Fruit fly (Drosophila melanogaster) whole organism, embryonic: ENCODE results near the gene APP-BP1.

ENCODE experiments used
- Awh ChIP-seq: fragments of 200-800 bp; sonication (Bioruptor generic); IDR thresholded peaks from 2 replicates; pipeline ENCODE4, ENCODE4 v1.3.6; 2022; ENCODE audit warnings: missing biosample characterization, missing genetic modification characterization
- CG10654 ChIP-seq: fragments of 200-800 bp; sonication (Bioruptor generic); optimal IDR thresholded peaks from 2 replicates; lab custom pipeline; 2016; ENCODE audit warnings: missing biosample characterization, missing genetic modification characterization
- CG10959 ChIP-seq: fragments of 200-800 bp; sonication (Bioruptor generic); IDR thresholded peaks from 2 replicates; pipeline ENCODE4 v1.3.6; 2022; ENCODE audit warnings: missing biosample characterization, missing genetic modification characterization
- CG11093 ChIP-seq: fragments of 200-800 bp; sonication (Bioruptor generic); IDR thresholded peaks from 3 replicates; pipeline ENCODE4 v1.3.6; 2022; ENCODE audit warnings: missing biosample characterization, missing genetic modification characterization
- CG12219 ChIP-seq: fragments of 200-800 bp; sonication (Bioruptor generic); optimal IDR thresholded peaks from 3 replicates; lab custom pipeline; 2018; ENCODE audit warnings: missing biosample characterization, mild to moderate bottlenecking, missing genetic modification characterization
- CG1603 ChIP-seq: fragments of 200-800 bp; sonication (Bioruptor generic); optimal IDR thresholded peaks from 2 replicates; lab custom pipeline; 2019; ENCODE audit warnings: missing biosample characterization, mild to moderate bottlenecking, missing genetic modification characterization, moderate library complexity
- CG16779 ChIP-seq: fragments of 200-800 bp; sonication (Bioruptor generic); IDR thresholded peaks from 2 replicates; pipeline ENCODE4 v1.3.6; 2022; ENCODE audit warnings: missing biosample characterization, missing genetic modification characterization
- CG17568 ChIP-seq: fragments of 200-800 bp; sonication (Bioruptor generic); optimal IDR thresholded peaks from 2 replicates; lab custom pipeline; 2018; ENCODE audit warnings: missing biosample characterization, mild to moderate bottlenecking, missing genetic modification characterization, moderate library complexity
- CG17612 ChIP-seq: fragments of 200-800 bp; sonication (Bioruptor generic); IDR thresholded peaks from 2 replicates; pipeline ENCODE4 v1.3.6; 2022; ENCODE audit warnings: missing biosample characterization, missing genetic modification characterization
- CG2129 ChIP-seq: fragments of 200-800 bp; sonication (Bioruptor generic); IDR thresholded peaks from 2 replicates; pipeline ENCODE4 v1.3.6; 2022; ENCODE audit warnings: missing biosample characterization, missing genetic modification characterization; ENCODE audit not compliant: partially characterized antibody
- CG2678 ChIP-seq: fragments of 200-800 bp; sonication (Bioruptor generic); optimal IDR thresholded peaks from 3 replicates; lab custom pipeline; 2019; ENCODE audit warnings: missing biosample characterization, mild to moderate bottlenecking, missing genetic modification characterization, moderate library complexity
- CG31388 ChIP-seq: fragments of 200-800 bp; sonication (Bioruptor generic); optimal IDR thresholded peaks from 2 replicates; lab custom pipeline; 2016; ENCODE audit warnings: missing biosample characterization, missing genetic modification characterization
- CG3163 ChIP-seq: fragments of 200-800 bp; sonication (Bioruptor generic); optimal IDR thresholded peaks from 3 replicates; lab custom pipeline; 2016; ENCODE audit warnings: missing biosample characterization, missing genetic modification characterization
- CG34224 ChIP-seq: fragments of 200-800 bp; sonication (Bioruptor generic); IDR thresholded peaks from 3 replicates; pipeline ENCODE4 v1.3.6; 2022; ENCODE audit warnings: missing biosample characterization, missing genetic modification characterization; ENCODE audit not compliant: partially characterized antibody
- CG4282 ChIP-seq: fragments of 200-800 bp; sonication (Bioruptor generic); optimal IDR thresholded peaks from 2 replicates; lab custom pipeline; 2016; ENCODE audit warnings: missing biosample characterization, missing genetic modification characterization
- CG43689 ChIP-seq: fragments of 200-800 bp; sonication (Bioruptor generic); IDR thresholded peaks from 2 replicates; pipeline ENCODE4 v1.3.6; 2022; ENCODE audit warnings: missing biosample characterization, missing genetic modification characterization
- CG4854 ChIP-seq: fragments of 200-800 bp; sonication (Bioruptor generic); optimal IDR thresholded peaks from 2 replicates; lab custom pipeline; 2016; ENCODE audit warnings: missing biosample characterization, missing genetic modification characterization, inconsistent platforms
- CG8089 ChIP-seq: fragments of 200-800 bp; sonication (Bioruptor generic); optimal IDR thresholded peaks from 3 replicates; lab custom pipeline; 2016; ENCODE audit warnings: missing biosample characterization, missing genetic modification characterization
- CG8765 ChIP-seq: fragments of 200-800 bp; sonication (Bioruptor generic); IDR thresholded peaks from 2 replicates; pipeline ENCODE4 v1.3.6; 2022; ENCODE audit warnings: missing biosample characterization, missing genetic modification characterization
- CG9215 ChIP-seq: fragments of 200-800 bp; sonication (Bioruptor generic); IDR thresholded peaks from 2 replicates; pipeline ENCODE4 v1.3.6; 2022; ENCODE audit warnings: missing biosample characterization, missing genetic modification characterization
- CkIIα-i1 ChIP-seq: fragments of 200-800 bp; sonication (Bioruptor generic); IDR thresholded peaks from 2 replicates; pipeline ENCODE4 v1.3.6; 2022; ENCODE audit warnings: missing biosample characterization, missing genetic modification characterization
- CoRest ChIP-seq: fragments of 200-800 bp; sonication (Bioruptor generic); optimal IDR thresholded peaks from 3 replicates; lab custom pipeline; 2018; ENCODE audit warnings: missing biosample characterization, mild to moderate bottlenecking, missing genetic modification characterization, moderate library complexity
- Dbx ChIP-seq: fragments of 200-800 bp; sonication (Bioruptor generic); IDR thresholded peaks from 3 replicates; pipeline ENCODE4 v1.3.6; 2022; ENCODE audit warnings: missing biosample characterization, missing genetic modification characterization
- E2f2 ChIP-seq: fragments of 200-800 bp; sonication (Bioruptor generic); IDR thresholded peaks from 2 replicates; pipeline ENCODE4 v1.3.6; 2022; ENCODE audit warnings: missing biosample characterization, missing genetic modification characterization
- Ets97D ChIP-seq: fragments of 200-800 bp; sonication (Bioruptor generic); optimal IDR thresholded peaks from 3 replicates; lab custom pipeline; 2016; ENCODE audit warnings: missing biosample characterization, missing genetic modification characterization
- Fer3 ChIP-seq: fragments of 200-800 bp; sonication (Bioruptor generic); optimal IDR thresholded peaks from 2 replicates; lab custom pipeline; 2018; ENCODE audit warnings: missing biosample characterization, mild to moderate bottlenecking, missing genetic modification characterization, moderate library complexity
- Hmr ChIP-seq: fragments of 200-800 bp; sonication (Bioruptor generic); optimal IDR thresholded peaks from 3 replicates; lab custom pipeline; 2017; ENCODE audit warnings: mild to moderate bottlenecking, missing biosample characterization, missing genetic modification reagents, missing genetic modification characterization
- Hr3 ChIP-seq: fragments of 200-800 bp; sonication (Bioruptor generic); optimal IDR thresholded peaks from 3 replicates; lab custom pipeline; 2016; ENCODE audit warnings: missing biosample characterization, missing genetic modification characterization
- NC2β ChIP-seq: fragments of 200-800 bp; sonication (Bioruptor generic); optimal IDR thresholded peaks from 2 replicates; lab custom pipeline; 2016; ENCODE audit warnings: missing biosample characterization, missing genetic modification characterization
- NFAT ChIP-seq: fragments of 200-800 bp; sonication (Bioruptor generic); IDR thresholded peaks from 2 replicates; pipeline ENCODE4 v1.3.6; 2022; ENCODE audit warnings: missing biosample characterization, missing genetic modification characterization
- Nf-YA ChIP-seq: fragments of 200-800 bp; sonication (Bioruptor generic); IDR thresholded peaks from 2 replicates; pipeline ENCODE4 v1.3.6; 2022; ENCODE audit warnings: missing biosample characterization, missing genetic modification characterization
- Pdp1 ChIP-seq, 2 experiments: fragments of 200-800 bp; sonication (Bioruptor generic); optimal IDR thresholded peaks; 3 replicates each; lab custom pipeline; 2016; ENCODE audit warnings: missing biosample characterization in 2 of 2, missing genetic modification characterization in 2 of 2, mild to moderate bottlenecking in 1 of 2, moderate library complexity in 1 of 2
- Side ChIP-seq: fragments of 200-800 bp; sonication (Bioruptor generic); optimal IDR thresholded peaks from 2 replicates; lab custom pipeline; 2016; ENCODE audit warnings: missing biosample characterization, missing genetic modification characterization
- Six4 ChIP-seq: fragments of 200-800 bp; sonication (Bioruptor generic); optimal IDR thresholded peaks from 2 replicates; lab custom pipeline; 2016; ENCODE audit warnings: missing biosample characterization, missing genetic modification characterization
- Trl ChIP-seq, 3 experiments: fragments of >200 bp in 2 of 3; fragments of 200-800 bp in 1 of 3; sonication (Bioruptor generic) in 1 of 3; optimal IDR thresholded peaks; 2 replicates in 1 of 3; 3 replicates in 2 of 3; lab custom pipeline; 2016 to 2017; ENCODE audit warnings: missing biosample characterization in 1 of 3, missing genetic modification characterization in 1 of 3
- YL-1 ChIP-seq: fragments of 200-800 bp; sonication (Bioruptor generic); optimal IDR thresholded peaks from 3 replicates; lab custom pipeline; 2017; ENCODE audit warnings: missing biosample characterization, mild to moderate bottlenecking, missing genetic modification characterization
- ash1 ChIP-seq: fragments of 200-800 bp; sonication (Bioruptor generic); optimal IDR thresholded peaks from 2 replicates; lab custom pipeline; 2018; ENCODE audit warnings: missing biosample characterization, mild to moderate bottlenecking, missing genetic modification characterization
- br ChIP-seq: fragments of >200 bp; optimal IDR thresholded peaks from 2 replicates; lab custom pipeline; 2017
- chif ChIP-seq, 2 experiments: fragments of 200-800 bp; sonication (Bioruptor generic); optimal IDR thresholded peaks; 3 replicates each; lab custom pipeline; 2016; ENCODE audit warnings: missing biosample characterization in 2 of 2, missing genetic modification characterization in 2 of 2
- da ChIP-seq: fragments of 200-800 bp; sonication (Bioruptor generic); optimal IDR thresholded peaks from 2 replicates; lab custom pipeline; 2016; ENCODE audit warnings: missing biosample characterization, missing genetic modification characterization
- dmrt11E ChIP-seq: fragments of 200-800 bp; sonication (Bioruptor generic); optimal IDR thresholded peaks from 3 replicates; lab custom pipeline; 2018; ENCODE audit warnings: missing biosample characterization, mild to moderate bottlenecking, missing genetic modification characterization, moderate library complexity
- eyg ChIP-seq: fragments of 200-800 bp; sonication (Bioruptor generic); optimal IDR thresholded peaks from 3 replicates; lab custom pipeline; 2016; ENCODE audit warnings: missing biosample characterization, missing genetic modification characterization
- fru ChIP-seq: fragments of >200 bp; optimal IDR thresholded peaks from 2 replicates; lab custom pipeline; 2017
- grn ChIP-seq: fragments of 200-800 bp; sonication (Bioruptor generic); optimal IDR thresholded peaks from 3 replicates; lab custom pipeline; 2017; ENCODE audit warnings: missing biosample characterization, missing genetic modification characterization
- klu ChIP-seq: fragments of 200-800 bp; sonication (Bioruptor generic); IDR thresholded peaks from 2 replicates; pipeline ENCODE4 v1.3.6; 2022; ENCODE audit warnings: missing biosample characterization, missing genetic modification characterization
- mam ChIP-seq: fragments of 200-800 bp; sonication (Bioruptor generic); optimal IDR thresholded peaks from 3 replicates; lab custom pipeline; 2016; ENCODE audit warnings: missing biosample characterization, missing genetic modification characterization
- onecut ChIP-seq: fragments of 200-800 bp; sonication (Bioruptor generic); IDR thresholded peaks from 2 replicates; pipeline ENCODE4 v1.3.6; 2022; ENCODE audit warnings: missing biosample characterization, missing genetic modification characterization
- pum ChIP-seq: fragments of 200-800 bp; sonication (Bioruptor generic); optimal IDR thresholded peaks from 2 replicates; lab custom pipeline; 2016; ENCODE audit warnings: missing biosample characterization, missing genetic modification characterization
- repo ChIP-seq: fragments of 200-800 bp; sonication (Bioruptor generic); optimal IDR thresholded peaks from 2 replicates; lab custom pipeline; 2016; ENCODE audit warnings: missing biosample characterization, missing genetic modification characterization
- sug ChIP-seq: fragments of 200-800 bp; optimal IDR thresholded peaks from 2 replicates; lab custom pipeline; 2019; ENCODE audit warnings: missing biosample characterization, mild to moderate bottlenecking, missing genetic modification characterization, moderate library complexity
- ttk ChIP-seq: fragments of 200-800 bp; sonication (Bioruptor generic); IDR thresholded peaks from 2 replicates; pipeline ENCODE4 v2.1.2; 2022; ENCODE audit warnings: missing biosample characterization, missing genetic modification characterization
- z ChIP-seq: fragments of 200-800 bp; sonication (Bioruptor generic); IDR thresholded peaks from 3 replicates; pipeline ENCODE4 v1.3.6; 2022; ENCODE audit warnings: missing biosample characterization, missing genetic modification characterization

APP-BP1 gene

DNA sequence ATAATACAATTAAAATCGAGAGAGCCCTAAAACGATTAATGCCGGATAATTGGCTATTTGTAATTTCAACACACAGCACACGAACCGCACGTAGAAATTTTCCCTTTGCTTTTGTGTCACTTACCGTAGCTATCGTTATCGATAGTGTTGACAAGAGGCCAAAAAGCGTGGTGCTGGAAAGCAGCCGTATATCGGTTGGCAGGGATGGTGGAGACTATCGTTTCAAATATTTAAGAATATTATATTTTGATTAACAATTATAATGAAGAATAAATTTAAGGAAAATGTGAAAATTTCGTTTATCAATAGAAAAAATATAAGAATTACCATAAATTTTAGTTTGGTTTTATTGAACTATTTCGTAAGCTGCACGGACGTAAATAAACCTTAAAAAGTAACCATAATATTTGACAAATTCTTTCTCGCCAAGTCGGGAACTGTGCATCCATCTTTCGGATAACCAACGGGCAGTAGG lies 5.1 kb upstream of the APP-BP1 start, which contains the start of gene JIL-1 (continued):
- TF ChIP-seq CG11093 (GFP tag; lab: Robert Waterston, UW) = peak; percentile 59; the same call in 1 of the 3 replicates
- peak; percentile 28 for TF ChIP-seq CG10654 (GFP tag; lab: Kevin White, UChicago)
- peak; percentile 2 to 20 for TF ChIP-seq chif (GFP tag; optimal IDR thresholded peaks at IDR 0.05; lab: Kevin White, UChicago)
- peak; percentile 83 for TF ChIP-seq CG34224 (GFP tag; lab: Robert Waterston, UW)
- TF ChIP-seq da (GFP tag; lab: Kevin White, UChicago) = no peak
- TF ChIP-seq CG2129 = peak; percentile 78
- peak; percentile 56 for TF ChIP-seq CG2678 (tag; lab: Kevin White, UChicago)
- TF ChIP-seq CG43689 (GFP tag; lab: Robert Waterston, UW) = 0 out of 2 replicates have a peak, but pooled peaks have one; percentile 31
- TF ChIP-seq Six4 = no peak
- no peak for TF ChIP-seq CG8089 (GFP tag; lab: Kevin White, UChicago)
- peak; percentile 67 for TF ChIP-seq sug (tag; lab: Kevin White, UChicago)
- TF ChIP-seq fru (lab: Kevin White, UChicago) = no peak
- TF ChIP-seq ttk (GFP tag; lab: Robert Waterston, UW) = peak; percentile 37; the same call in 1 of the 2 replicates
- TF ChIP-seq Trl (optimal IDR thresholded peaks at IDR 0.05; lab: Kevin White, UChicago) = no peak
- no peak for TF ChIP-seq Trl (GFP tag; optimal IDR thresholded peaks at IDR 0.05; lab: Kevin White, UChicago)
- peak; percentile 36 for TF ChIP-seq dmrt11E (tag; lab: Kevin White, UChicago)
- TF ChIP-seq CoRest (tag; lab: Kevin White, UChicago) = peak; percentile 60
- peak; percentile 25 for TF ChIP-seq CG17568
- TF ChIP-seq repo (GFP tag; lab: Kevin White, UChicago) = peak; percentile 19
- peak; percentile 35 for TF ChIP-seq CG1603 (tag; lab: Kevin White, UChicago)
- TF ChIP-seq CG17612 (GFP tag; lab: Robert Waterston, UW) = no peak
- TF ChIP-seq Nf-YA (GFP tag; lab: Robert Waterston, UW) = peak; percentile 9; the same call in 1 of the 2 replicates
- TF ChIP-seq br = no peak
- no peak for TF ChIP-seq ash1 (GFP tag; lab: Kevin White, UChicago)
- TF ChIP-seq z (GFP tag; lab: Robert Waterston, UW) = 0 out of 3 replicates have a peak, but pooled peaks have one; percentile 28
- no peak for TF ChIP-seq CG31388
- TF ChIP-seq mam (GFP tag; lab: Kevin White, UChicago) = peak; percentile 64
- no peak for TF ChIP-seq grn
- TF ChIP-seq CG12219 (GFP tag; lab: Kevin White, UChicago) = no peak
- peak; percentile 1 to 59 for TF ChIP-seq Pdp1 (GFP tag; optimal IDR thresholded peaks at IDR 0.05; lab: Kevin White, UChicago)
- TF ChIP-seq Hmr (GFP tag; lab: Kevin White, UChicago) = peak; percentile 77
- peak; percentile 56 for TF ChIP-seq CG10959 (GFP tag; lab: Robert Waterston, UW)
- TF ChIP-seq Hr3 = peak; percentile 65
- no peak for TF ChIP-seq Awh (GFP tag; lab: Robert Waterston, UW)
- TF ChIP-seq klu = no peak
- peak; percentile 49 for TF ChIP-seq E2f2 (GFP tag; lab: Robert Waterston, UW)
- peak; percentile 92 for TF ChIP-seq NFAT (GFP tag; lab: Robert Waterston, UW)
- peak; percentile 1 for TF ChIP-seq pum (GFP tag; lab: Kevin White, UChicago)
- peak; percentile 48 for TF ChIP-seq CG4854
- peak; percentile 72; the same call in 1 of the 2 replicates for TF ChIP-seq CG16779 (GFP tag; lab: Robert Waterston, UW)
- TF ChIP-seq CG9215 = peak; percentile 68
- TF ChIP-seq CG3163 = no peak
- TF ChIP-seq eyg = no peak
- peak; percentile 93 for TF ChIP-seq Dbx (GFP tag; lab: Robert Waterston, UW)
- peak; percentile 56 for TF ChIP-seq onecut (GFP tag; lab: Robert Waterston, UW)
- TF ChIP-seq YL-1 (GFP tag; lab: Kevin White, UChicago) = no peak
- TF ChIP-seq CkIIα-i1 (GFP tag; lab: Robert Waterston, UW) = no peak
- peak; percentile 52 for TF ChIP-seq NC2β
- TF ChIP-seq Side (GFP tag; lab: Kevin White, UChicago) = no peak
- peak; percentile 54 for TF ChIP-seq Ets97D (GFP tag; lab: Kevin White, UChicago)
- peak; percentile 54 for TF ChIP-seq Fer3
- no peak for TF ChIP-seq CG8765
- TF ChIP-seq CG4282 = peak; percentile 34
